Worm (Caenorhabditis elegans) whole organism, L2 larva: ENCODE measurements around the gene H13N06.7.

ENCODE experiments used
- ama-1 ChIP-seq: fragments of 150-350 bp; optimal IDR thresholded peaks from 2 replicates; lab custom pipeline; 2018; ENCODE audit warnings: inconsistent platforms
- nhr-25 ChIP-seq: fragments of 150-350 bp; sonication (generic microtip); optimal IDR thresholded peaks from 3 replicates; lab custom pipeline; 2014; ENCODE audit warnings: missing biosample characterization, missing genetic modification characterization

- TF ChIP-seq nhr-25 (tag; lab: Kevin White, UChicago) = no peak
- no peak for TF ChIP-seq ama-1 (lab: Kevin White, UChicago)
Measured at ce11 chrX:15493322-15493721, 9.6 kb upstream of the H13N06.7 start, which contains the start of gene gob-1.
